Worm (Caenorhabditis elegans) whole organism, L2 larva: ENCODE measurements around the gene Y105C5A.24.

Source experiments
- C34F6.9 ChIP-seq: fragments of 150-350 bp; optimal IDR thresholded peaks from 2 replicates; lab custom pipeline; 2014; ENCODE audit warnings: missing biosample characterization, missing genetic modification characterization
- F13H6.1 ChIP-seq: sonication (generic microtip); optimal IDR thresholded peaks from 2 replicates; lab custom pipeline; 2016; ENCODE audit warnings: missing genetic modification characterization, missing compliant biosample characterization
- Y55F3AM.14 ChIP-seq: fragments of 200-800 bp; sonication (Bioruptor generic); optimal IDR thresholded peaks from 2 replicates; lab custom pipeline; 2018; ENCODE audit warnings: mild to moderate bottlenecking, missing genetic modification characterization, missing compliant biosample characterization
- ZK546.5 ChIP-seq: sonication (generic microtip); optimal IDR thresholded peaks from 2 replicates; lab custom pipeline; 2017; ENCODE audit warnings: missing biosample characterization, missing genetic modification characterization
- aly-2 ChIP-seq: fragments of 150-350 bp; optimal IDR thresholded peaks from 2 replicates; lab custom pipeline; 2014; ENCODE audit warnings: missing biosample characterization, missing genetic modification characterization
- ama-1 ChIP-seq: fragments of 150-350 bp; optimal IDR thresholded peaks from 2 replicates; lab custom pipeline; 2018; ENCODE audit warnings: inconsistent platforms
- blmp-1 ChIP-seq: sonication (generic microtip); optimal IDR thresholded peaks from 2 replicates; lab custom pipeline; 2017; ENCODE audit warnings: missing genetic modification characterization, mild to moderate bottlenecking, missing compliant biosample characterization, antibody characterized with exemption, moderate library complexity; ENCODE audit not compliant: insufficient read depth
- ceh-16 ChIP-seq: fragments of 150-350 bp; optimal IDR thresholded peaks from 2 replicates; lab custom pipeline; 2014; ENCODE audit warnings: missing biosample characterization, missing genetic modification characterization
- crh-2 ChIP-seq: sonication (generic microtip); optimal IDR thresholded peaks from 2 replicates; lab custom pipeline; 2017; ENCODE audit warnings: missing biosample characterization, missing genetic modification characterization
- dmd-4 ChIP-seq: sonication (generic microtip); optimal IDR thresholded peaks from 2 replicates; lab custom pipeline; 2017; ENCODE audit warnings: missing biosample characterization, missing genetic modification characterization
- elt-1 ChIP-seq: fragments of 150-350 bp; optimal IDR thresholded peaks from 2 replicates; lab custom pipeline; 2014; ENCODE audit warnings: missing biosample characterization, missing genetic modification characterization
- elt-3 ChIP-seq: sonication (generic microtip); optimal IDR thresholded peaks from 2 replicates; lab custom pipeline; 2017; ENCODE audit warnings: missing biosample characterization, missing genetic modification characterization
- fos-1 ChIP-seq: fragments of 150-350 bp; optimal IDR thresholded peaks from 2 replicates; lab custom pipeline; 2014; ENCODE audit warnings: missing biosample characterization, missing genetic modification characterization
- gmeb-1 ChIP-seq: fragments of 150-350 bp; optimal IDR thresholded peaks from 2 replicates; lab custom pipeline; 2014; ENCODE audit warnings: missing biosample characterization, missing genetic modification characterization
- lin-11 ChIP-seq: fragments of 150-350 bp; sonication (generic microtip); optimal IDR thresholded peaks from 2 replicates; lab custom pipeline; 2014; ENCODE audit warnings: missing biosample characterization, missing genetic modification characterization, inconsistent platforms, mixed read lengths
- lin-13 ChIP-seq: fragments of 150-350 bp; optimal IDR thresholded peaks from 2 replicates; lab custom pipeline; 2014; ENCODE audit warnings: missing biosample characterization, missing genetic modification reagents, missing genetic modification characterization
- lin-39 ChIP-seq: fragments of 150-350 bp; optimal IDR thresholded peaks from 2 replicates; lab custom pipeline; 2014; ENCODE audit warnings: missing biosample characterization, missing genetic modification reagents, missing genetic modification characterization
- lsy-2 ChIP-seq, 2 experiments: fragments of 150-350 bp in 1 of 2; sonication (generic microtip) in 1 of 2; optimal IDR thresholded peaks; 2 replicates each; lab custom pipeline; 2014 to 2017; ENCODE audit warnings: missing biosample characterization in 2 of 2, missing genetic modification characterization in 2 of 2
- mdl-1 ChIP-seq, 2 experiments: fragments of 150-350 bp in 1 of 2; sonication (generic microtip) in 1 of 2; optimal IDR thresholded peaks; 2 replicates each; lab custom pipeline; 2017; ENCODE audit warnings: missing biosample characterization in 2 of 2, missing genetic modification characterization in 2 of 2
- nhr-10 ChIP-seq: sonication (generic microtip); optimal IDR thresholded peaks from 2 replicates; lab custom pipeline; 2017; ENCODE audit warnings: missing biosample characterization, missing genetic modification characterization
- nhr-11 ChIP-seq: fragments of 150-350 bp; optimal IDR thresholded peaks from 2 replicates; lab custom pipeline; 2014; ENCODE audit warnings: missing biosample characterization, missing genetic modification characterization
- nhr-12 ChIP-seq: fragments of 150-350 bp; optimal IDR thresholded peaks from 2 replicates; lab custom pipeline; 2014; ENCODE audit warnings: missing biosample characterization, missing genetic modification characterization
- nhr-129 ChIP-seq: fragments of 150-350 bp; optimal IDR thresholded peaks from 2 replicates; lab custom pipeline; 2014; ENCODE audit warnings: missing biosample characterization, missing genetic modification characterization
- nhr-21 ChIP-seq: fragments of 150-350 bp; optimal IDR thresholded peaks from 2 replicates; lab custom pipeline; 2014; ENCODE audit warnings: missing biosample characterization, missing genetic modification characterization
- nhr-23 ChIP-seq: fragments of 150-350 bp; optimal IDR thresholded peaks from 2 replicates; lab custom pipeline; 2014; ENCODE audit warnings: missing biosample characterization, missing genetic modification reagents, missing genetic modification characterization
- nhr-6 ChIP-seq: fragments of 150-350 bp; optimal IDR thresholded peaks from 2 replicates; lab custom pipeline; 2014; ENCODE audit warnings: missing biosample characterization, missing genetic modification characterization
- nhr-77 ChIP-seq: fragments of 150-350 bp; optimal IDR thresholded peaks from 2 replicates; lab custom pipeline; 2014; ENCODE audit warnings: missing biosample characterization, missing genetic modification characterization
- peb-1 ChIP-seq: fragments of 150-350 bp; optimal IDR thresholded peaks from 2 replicates; lab custom pipeline; 2014; ENCODE audit warnings: missing biosample characterization, missing genetic modification characterization
- sem-4 ChIP-seq: fragments of 150-350 bp; optimal IDR thresholded peaks from 2 replicates; lab custom pipeline; 2014; ENCODE audit warnings: missing biosample characterization, missing genetic modification reagents, missing genetic modification characterization
- skn-1 ChIP-seq: sonication (generic microtip); optimal IDR thresholded peaks from 2 replicates; lab custom pipeline; 2017; ENCODE audit warnings: missing biosample characterization, missing genetic modification characterization
- sma-3 ChIP-seq: sonication (generic microtip); optimal IDR thresholded peaks from 2 replicates; lab custom pipeline; 2016; ENCODE audit warnings: missing genetic modification reagents, missing genetic modification characterization, missing compliant biosample characterization
- unc-39 ChIP-seq: fragments of 150-350 bp; optimal IDR thresholded peaks from 2 replicates; lab custom pipeline; 2014; ENCODE audit warnings: missing biosample characterization, missing genetic modification characterization
- unc-55 ChIP-seq: fragments of 150-350 bp; sonication (generic microtip); optimal IDR thresholded peaks from 3 replicates; lab custom pipeline; 2014; ENCODE audit warnings: missing biosample characterization, missing genetic modification reagents, missing genetic modification characterization
- unc-62 ChIP-seq: fragments of 150-350 bp; optimal IDR thresholded peaks from 2 replicates; lab custom pipeline; 2014; ENCODE audit warnings: missing biosample characterization, missing genetic modification reagents, missing genetic modification characterization
- zag-1 ChIP-seq: fragments of 150-350 bp; optimal IDR thresholded peaks from 2 replicates; lab custom pipeline; 2014; ENCODE audit warnings: missing biosample characterization, missing genetic modification characterization
- ztf-1 ChIP-seq: fragments of 200-800 bp; sonication (Bioruptor generic); conservative IDR thresholded peaks from 2 replicates; pipeline ENCODE4 v1.3.6; 2022; ENCODE audit warnings: missing genetic modification characterization, missing compliant biosample characterization
- ztf-11 ChIP-seq: sonication (generic microtip); optimal IDR thresholded peaks from 2 replicates; lab custom pipeline; 2017; ENCODE audit warnings: missing biosample characterization, missing genetic modification characterization

Y105C5A.24 gene

DNA sequence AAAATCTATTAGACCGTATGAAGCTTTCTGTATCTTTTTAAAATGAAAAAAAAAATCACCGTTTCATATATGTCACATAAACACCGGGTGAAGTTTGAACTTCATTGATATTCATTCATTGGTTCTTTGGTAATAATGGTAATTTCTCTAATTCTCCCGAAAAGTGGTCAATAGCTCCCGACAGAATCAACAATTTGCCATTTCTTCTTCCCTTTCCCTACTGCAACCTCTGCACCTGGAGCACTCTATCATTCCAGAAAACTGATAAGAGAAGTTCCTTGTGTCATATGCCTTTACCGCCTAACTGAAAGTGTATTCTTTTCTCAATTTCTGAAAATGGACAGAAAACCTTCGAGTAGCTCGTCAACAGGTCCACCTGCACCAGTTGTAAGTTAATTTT is at the start of gene Y105C5A.24:
TSS of gene Y105C5A.24 (plus strand) at position 220 of the 400 bp plus-strand sequence.
- peak; percentile 18 for TF ChIP-seq gmeb-1 (tag; lab: Kevin White, UChicago)
- no peak for TF ChIP-seq nhr-11 (tag; lab: Kevin White, UChicago)
- peak; percentile 69 for TF ChIP-seq fos-1 (tag; lab: Kevin White, UChicago)

DNA sequence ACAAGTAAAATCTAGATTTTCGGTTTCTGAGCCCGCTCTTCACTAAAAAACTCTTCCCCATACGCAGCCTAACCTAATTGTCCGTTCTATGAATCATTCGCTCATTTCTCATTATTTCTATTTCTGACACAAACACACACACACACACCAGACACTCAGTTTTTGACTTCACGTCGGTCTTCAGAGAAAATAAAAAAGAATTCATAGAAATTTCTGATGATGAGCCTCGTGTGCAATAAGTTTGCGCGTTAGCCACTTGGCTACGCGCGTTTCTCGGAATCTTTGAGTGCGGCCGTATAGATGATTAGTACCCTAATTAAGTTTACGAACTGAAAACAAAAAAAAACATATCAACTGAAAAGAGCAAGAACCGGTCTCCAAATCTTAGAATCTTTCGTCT is 35.6 kb upstream of the Y105C5A.24 start:
- TF ChIP-seq nhr-21 (peak; percentile 13), lsy-2 (tag; optimal IDR thresholded peaks at IDR 0.05; lab: Kevin White, UChicago) (peak in 1 of 2 experiments; percentile 38), ztf-11 (tag; lab: Kevin White, UChicago) (no peak), zag-1 (tag; lab: Kevin White, UChicago) (no peak), C34F6.9 (tag; lab: Kevin White, UChicago) (peak; percentile 27)

DNA sequence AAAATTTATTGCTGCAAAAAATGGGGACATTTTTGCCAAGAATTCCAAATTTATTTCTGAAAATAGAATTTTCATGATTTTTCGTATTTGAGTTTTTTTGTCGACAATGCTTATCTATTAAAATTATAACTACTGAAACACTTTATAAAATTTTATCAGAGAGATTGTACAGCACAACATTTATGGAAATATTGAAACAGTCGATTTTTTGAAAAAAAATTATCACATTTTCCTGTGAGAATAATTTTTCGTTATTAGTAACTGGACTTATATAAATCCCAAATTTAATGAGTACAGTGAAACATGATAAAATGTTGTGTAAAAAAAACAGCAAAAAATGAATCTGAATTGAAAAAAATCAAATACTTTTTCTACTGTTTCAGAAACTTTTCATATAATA is 32.2 kb upstream of the Y105C5A.24 start:
- TF ChIP-seq Y55F3AM.14 (GFP tag; lab: Kevin White, UChicago) (no peak), nhr-12 (tag; lab: Kevin White, UChicago) (no peak), dmd-4 (tag; lab: Kevin White, UChicago) (no peak), skn-1 (tag; lab: Kevin White, UChicago) (no peak), nhr-11 (tag; lab: Kevin White, UChicago) (no peak), sem-4 (tag; lab: Kevin White, UChicago) (no peak), nhr-21 (no peak), peb-1 (tag; lab: Kevin White, UChicago) (no peak), ceh-16 (tag; lab: Kevin White, UChicago) (no peak), lin-11 (tag; lab: Kevin White, UChicago) (no peak), zag-1 (tag; lab: Kevin White, UChicago) (no peak), nhr-77 (tag; lab: Kevin White, UChicago) (no peak), ama-1 (lab: Kevin White, UChicago) (no peak), F13H6.1 (no peak), nhr-23 (tag; lab: Kevin White, UChicago) (no peak), lsy-2 (tag; optimal IDR thresholded peaks at IDR 0.05; lab: Kevin White, UChicago) (no peak), nhr-6 (no peak)

DNA sequence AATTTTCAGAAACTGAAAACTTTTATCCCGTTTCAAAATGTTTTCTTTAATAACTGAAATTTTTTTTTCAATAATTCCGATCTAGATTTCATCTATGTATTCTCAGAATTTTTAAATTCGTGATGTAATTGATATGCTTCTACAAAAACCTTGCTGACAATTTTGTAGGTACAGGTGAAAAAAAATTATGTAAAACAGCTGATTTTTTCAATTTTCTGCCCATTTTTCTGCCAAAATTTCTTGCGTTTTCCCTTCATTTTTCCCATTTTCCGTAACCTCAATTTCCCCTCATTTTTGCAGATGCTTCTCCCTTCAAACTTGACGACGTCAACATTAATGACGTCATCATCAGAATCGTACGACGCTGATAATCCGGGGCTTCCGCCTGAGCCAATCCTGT is 29.9 kb upstream of the Y105C5A.24 start, which contains the start of gene daf-38:
TSS of gene daf-38 (plus strand) at position 301 of the 400 bp plus-strand sequence.
- TF ChIP-seq ZK546.5 (tag; lab: Kevin White, UChicago) (no peak), nhr-129 (tag; lab: Kevin White, UChicago) (no peak), aly-2 (tag; lab: Kevin White, UChicago) (no peak), dmd-4 (tag; lab: Kevin White, UChicago) (no peak), elt-1 (tag; lab: Kevin White, UChicago) (no peak), unc-55 (GFP tag; lab: Kevin White, UChicago) (no peak), mdl-1 (tag; optimal IDR thresholded peaks at IDR 0.05; lab: Kevin White, UChicago) (no peak), lin-13 (GFP tag; lab: Kevin White, UChicago) (no peak), sem-4 (tag; lab: Kevin White, UChicago) (no peak), gmeb-1 (tag; lab: Kevin White, UChicago) (no peak), crh-2 (no peak), sma-3 (GFP tag; lab: Kevin White, UChicago) (no peak), unc-62 (no peak), unc-39 (no peak), lin-39 (no peak), ama-1 (lab: Kevin White, UChicago) (no peak), fos-1 (tag; lab: Kevin White, UChicago) (no peak), nhr-11 (tag; lab: Kevin White, UChicago) (no peak), elt-3 (tag; lab: Kevin White, UChicago) (no peak)

DNA sequence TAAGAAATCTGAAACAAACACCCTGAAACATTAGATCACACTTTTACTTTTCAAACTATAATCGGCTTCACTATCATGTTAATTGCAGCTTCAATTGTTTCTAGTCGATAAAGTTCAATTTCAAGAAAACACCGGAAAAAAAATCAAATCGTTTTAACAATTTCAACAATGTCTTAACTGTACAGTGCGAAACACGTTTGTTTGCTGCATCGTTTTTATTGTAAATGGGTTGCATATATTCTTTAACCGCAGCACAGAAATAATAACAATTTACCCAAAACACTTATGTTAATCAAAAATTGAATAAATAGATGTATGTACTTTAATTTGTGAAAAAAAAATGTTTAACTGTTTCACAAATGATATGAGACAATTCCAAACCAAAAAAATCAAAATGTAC is 5.6 kb upstream of the Y105C5A.24 start:
- TF ChIP-seq nhr-10 = no peak
- TF ChIP-seq gmeb-1 (tag; lab: Kevin White, UChicago) = no peak
- TF ChIP-seq ceh-16 (tag; lab: Kevin White, UChicago) = no peak
- TF ChIP-seq skn-1 (tag; lab: Kevin White, UChicago) = no peak
- TF ChIP-seq elt-1 (tag; lab: Kevin White, UChicago) = no peak
- TF ChIP-seq elt-3 (tag; lab: Kevin White, UChicago) = no peak
- no peak for TF ChIP-seq blmp-1 (tag; lab: Kevin White, UChicago)
- no peak for TF ChIP-seq lin-39
- TF ChIP-seq peb-1 (tag; lab: Kevin White, UChicago) = no peak
- no peak for TF ChIP-seq zag-1 (tag; lab: Kevin White, UChicago)
- TF ChIP-seq ztf-1 = no peak
- no peak for TF ChIP-seq mdl-1 (tag; optimal IDR thresholded peaks at IDR 0.05; lab: Kevin White, UChicago)
